Worm (Caenorhabditis elegans) whole organism, L1 larva: ENCODE measurements around the gene C33H5.1.

Experiments
- C16A3.4 ChIP-seq: fragments of 150-350 bp; optimal IDR thresholded peaks from 2 replicates; lab custom pipeline; 2014; ENCODE audit warnings: missing biosample characterization, missing genetic modification characterization
- F16B12.6 ChIP-seq: fragments of 150-350 bp; optimal IDR thresholded peaks from 2 replicates; lab custom pipeline; 2014; ENCODE audit warnings: missing biosample characterization, missing genetic modification characterization
- Y116A8C.19 ChIP-seq: sonication (generic microtip); optimal IDR thresholded peaks from 2 replicates; lab custom pipeline; 2016; ENCODE audit warnings: missing compliant biosample characterization, missing genetic modification characterization, borderline replicate concordance
- aha-1 ChIP-seq: fragments of 150-350 bp; optimal IDR thresholded peaks from 2 replicates; lab custom pipeline; 2014; ENCODE audit warnings: missing biosample characterization, missing genetic modification characterization
- aly-2 ChIP-seq: fragments of 150-350 bp; optimal IDR thresholded peaks from 2 replicates; lab custom pipeline; 2014; ENCODE audit warnings: missing biosample characterization, missing genetic modification characterization
- blmp-1 ChIP-seq: fragments of 150-350 bp; optimal IDR thresholded peaks from 2 replicates; lab custom pipeline; 2014; ENCODE audit warnings: missing biosample characterization, missing genetic modification characterization
- ceh-8 ChIP-seq: fragments of 200-800 bp; sonication (Bioruptor generic); optimal IDR thresholded peaks from 2 replicates; lab custom pipeline; 2018; ENCODE audit warnings: mild to moderate bottlenecking, missing genetic modification characterization, moderate library complexity, missing compliant biosample characterization
- ceh-82 ChIP-seq, 3 experiments: fragments of 150-350 bp in 1 of 3; sonication (generic microtip) in 2 of 3; optimal IDR thresholded peaks; 2 replicates each; lab custom pipeline; 2014 to 2017; ENCODE audit warnings: missing biosample characterization in 3 of 3, missing genetic modification characterization in 3 of 3
- ceh-88 ChIP-seq: fragments of 200-800 bp; sonication (Bioruptor generic); IDR thresholded peaks from 2 replicates; pipeline ENCODE4 v1.3.6; 2022; ENCODE audit warnings: missing genetic modification characterization, missing compliant biosample characterization
- ceh-90 ChIP-seq: sonication (generic microtip); optimal IDR thresholded peaks from 2 replicates; lab custom pipeline; 2016; ENCODE audit warnings: missing genetic modification characterization, missing compliant biosample characterization
- dpl-1 ChIP-seq, 3 experiments: fragments of 150-350 bp in 2 of 3; sonication (generic microtip) in 1 of 3; optimal IDR thresholded peaks; 2 replicates each; lab custom pipeline; 2014 to 2017; ENCODE audit warnings: missing biosample characterization in 3 of 3, missing genetic modification characterization in 3 of 3, missing genetic modification reagents in 3 of 3
- dsc-1 ChIP-seq: sonication (generic microtip); optimal IDR thresholded peaks from 2 replicates; lab custom pipeline; 2016; ENCODE audit warnings: mild to moderate bottlenecking, missing genetic modification characterization, missing compliant biosample characterization
- egl-13 ChIP-seq: sonication (generic microtip); optimal IDR thresholded peaks from 2 replicates; lab custom pipeline; 2016; ENCODE audit warnings: missing genotype, missing genetic modification reagents, missing genetic modification characterization, missing compliant biosample characterization
- fos-1 ChIP-seq: fragments of 150-350 bp; optimal IDR thresholded peaks from 2 replicates; lab custom pipeline; 2014; ENCODE audit warnings: missing biosample characterization, missing genetic modification characterization
- hlh-17 ChIP-seq: fragments of 200-800 bp; sonication (Bioruptor generic); optimal IDR thresholded peaks from 2 replicates; lab custom pipeline; 2018; ENCODE audit warnings: missing genetic modification characterization, mild to moderate bottlenecking, missing compliant biosample characterization, moderate library complexity, borderline replicate concordance
- hlh-4 ChIP-seq: sonication (generic microtip); optimal IDR thresholded peaks from 2 replicates; lab custom pipeline; 2016; ENCODE audit warnings: mild to moderate bottlenecking, missing genetic modification characterization, missing compliant biosample characterization
- isw-1 ChIP-seq: fragments of 200-800 bp; sonication (Bioruptor generic); IDR thresholded peaks from 2 replicates; pipeline ENCODE4 v1.3.6; 2022; ENCODE audit warnings: missing genetic modification characterization, missing compliant biosample characterization
- jun-1 ChIP-seq: fragments of 150-350 bp; optimal IDR thresholded peaks from 2 replicates; lab custom pipeline; 2014; ENCODE audit warnings: missing biosample characterization, missing genetic modification reagents, missing genetic modification characterization
- lin-13 ChIP-seq: fragments of 150-350 bp; optimal IDR thresholded peaks from 2 replicates; lab custom pipeline; 2014; ENCODE audit warnings: missing biosample characterization, missing genetic modification reagents, missing genetic modification characterization
- lin-35 ChIP-seq, 2 experiments: fragments of 150-350 bp; optimal IDR thresholded peaks; 2 replicates each; lab custom pipeline; 2014; ENCODE audit warnings: missing biosample characterization in 2 of 2, missing genetic modification characterization in 2 of 2, missing genetic modification reagents in 2 of 2
- lin-39 ChIP-seq: fragments of 150-350 bp; optimal IDR thresholded peaks from 2 replicates; lab custom pipeline; 2014; ENCODE audit warnings: missing biosample characterization, missing genetic modification reagents, missing genetic modification characterization
- lsy-2 ChIP-seq, 2 experiments: fragments of 150-350 bp; optimal IDR thresholded peaks; 2 replicates each; lab custom pipeline; 2014; ENCODE audit warnings: missing biosample characterization in 2 of 2, missing genetic modification characterization in 2 of 2
- mef-2 ChIP-seq: fragments of 150-350 bp; optimal IDR thresholded peaks from 2 replicates; lab custom pipeline; 2014; ENCODE audit warnings: missing biosample characterization, missing genetic modification characterization
- nhr-12 ChIP-seq: sonication (generic microtip); optimal IDR thresholded peaks from 2 replicates; lab custom pipeline; 2017; ENCODE audit warnings: missing biosample characterization, missing genetic modification characterization
- nhr-19 ChIP-seq: fragments of 200-800 bp; sonication (Bioruptor generic); conservative IDR thresholded peaks from 2 replicates; pipeline ENCODE4 v1.3.6; 2022; ENCODE audit warnings: missing genetic modification characterization, missing compliant biosample characterization
- nhr-20 ChIP-seq: sonication (generic microtip); optimal IDR thresholded peaks from 2 replicates; lab custom pipeline; 2016; ENCODE audit warnings: mild to moderate bottlenecking, missing genetic modification characterization, missing compliant biosample characterization
- nhr-237 ChIP-seq: fragments of 150-350 bp; optimal IDR thresholded peaks from 2 replicates; lab custom pipeline; 2014; ENCODE audit warnings: missing biosample characterization, missing genetic modification characterization
- nhr-47 ChIP-seq: sonication (generic microtip); optimal IDR thresholded peaks from 2 replicates; lab custom pipeline; 2016; ENCODE audit warnings: mild to moderate bottlenecking, missing genetic modification characterization, moderate library complexity, missing compliant biosample characterization
- nhr-77 ChIP-seq: fragments of 150-350 bp; optimal IDR thresholded peaks from 2 replicates; lab custom pipeline; 2014; ENCODE audit warnings: missing biosample characterization, missing genetic modification characterization
- nhr-84 ChIP-seq: sonication (generic microtip); optimal IDR thresholded peaks from 2 replicates; lab custom pipeline; 2017; ENCODE audit warnings: missing biosample characterization, missing genetic modification characterization
- nhr-85 ChIP-seq: sonication (generic microtip); peaks from one replicate; lab custom pipeline; 2016; ENCODE audit warnings: missing genetic modification characterization, inconsistent platforms, missing compliant biosample characterization
- rnt-1 ChIP-seq: sonication (generic microtip); optimal IDR thresholded peaks from 2 replicates; lab custom pipeline; 2016; ENCODE audit warnings: mild to moderate bottlenecking, missing genetic modification characterization, moderate library complexity, missing compliant biosample characterization
- snpc-4 ChIP-seq: fragments of 150-350 bp; optimal IDR thresholded peaks from 2 replicates; lab custom pipeline; 2014; ENCODE audit warnings: missing biosample characterization, missing genetic modification characterization
- snu-23 ChIP-seq: sonication (generic microtip); optimal IDR thresholded peaks from 2 replicates; lab custom pipeline; 2016; ENCODE audit warnings: missing genetic modification characterization, missing compliant biosample characterization
- sox-4 ChIP-seq: sonication (generic microtip); optimal IDR thresholded peaks from 2 replicates; lab custom pipeline; 2016; ENCODE audit warnings: missing genetic modification characterization, missing compliant biosample characterization
- tlp-1 ChIP-seq: fragments of 150-350 bp; optimal IDR thresholded peaks from 2 replicates; lab custom pipeline; 2014; ENCODE audit warnings: missing biosample characterization, missing genetic modification characterization
- unc-130 ChIP-seq: fragments of 150-350 bp; optimal IDR thresholded peaks from 2 replicates; lab custom pipeline; 2017; ENCODE audit warnings: missing biosample characterization, missing genetic modification characterization, inconsistent platforms
- unc-86 ChIP-seq: sonication (generic microtip); optimal IDR thresholded peaks from 2 replicates; lab custom pipeline; 2016; ENCODE audit warnings: missing genetic modification characterization, missing compliant biosample characterization
- unc-98 ChIP-seq: fragments of 200-800 bp; sonication (Bioruptor generic); IDR thresholded peaks from 2 replicates; pipeline ENCODE4 v1.3.6; 2022; ENCODE audit warnings: missing genetic modification characterization, missing compliant biosample characterization
- vab-15 ChIP-seq: sonication (generic microtip); optimal IDR thresholded peaks from 2 replicates; lab custom pipeline; 2017; ENCODE audit warnings: missing genotype, mild to moderate bottlenecking, missing genetic modification characterization, missing compliant biosample characterization
- zip-4 ChIP-seq: fragments of 200-800 bp; sonication (Bioruptor generic); optimal IDR thresholded peaks from 2 replicates; lab custom pipeline; 2018; ENCODE audit warnings: mild to moderate bottlenecking, missing genetic modification characterization, moderate library complexity, missing compliant biosample characterization
- ztf-4 ChIP-seq: fragments of 150-350 bp; optimal IDR thresholded peaks from 2 replicates; lab custom pipeline; 2014; ENCODE audit warnings: missing biosample characterization, missing genetic modification characterization

The C33H5.1 gene

DNA sequence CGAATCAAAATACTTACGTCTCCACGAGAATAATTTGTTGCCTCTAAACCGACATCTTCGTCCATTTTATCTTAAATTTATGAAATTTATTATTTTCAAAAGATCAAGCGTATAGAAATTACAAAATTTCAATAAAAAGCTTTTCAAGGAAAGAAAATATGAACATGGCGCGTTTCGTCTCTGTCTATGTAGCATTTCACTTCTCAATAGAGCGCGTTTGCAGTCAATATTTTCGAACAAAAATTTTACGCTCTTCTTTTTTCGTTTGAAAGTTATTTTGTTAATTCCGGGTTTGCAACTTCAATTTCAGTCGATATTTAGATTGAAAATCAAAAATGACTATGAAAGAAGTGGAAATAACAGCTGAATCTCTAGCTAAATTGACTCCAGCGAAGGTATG, 34.5 kb upstream of the C33H5.1 start, which contains the start of the genes hcf-1 and swd-2.2 (continued):
- no peak for TF ChIP-seq nhr-19 (GFP tag; lab: Robert Waterston, UW)
- no peak for TF ChIP-seq mef-2 (tag; lab: Kevin White, UChicago)
- no peak for TF ChIP-seq snpc-4
- peak; percentile 3 for TF ChIP-seq nhr-20
- no peak for TF ChIP-seq ceh-88
- no peak for TF ChIP-seq nhr-237
- peak; percentile 63 for TF ChIP-seq blmp-1
- TF ChIP-seq ceh-90 (tag; lab: Kevin White, UChicago), result no peak
- peak; percentile 47 to 73 for TF ChIP-seq lsy-2 (tag; optimal IDR thresholded peaks at IDR 0.05; lab: Kevin White, UChicago)
- no peak for TF ChIP-seq vab-15 (tag; lab: Kevin White, UChicago)
- TF ChIP-seq snu-23 (GFP tag; lab: Kevin White, UChicago), result peak; percentile 29
- TF ChIP-seq dpl-1 (GFP tag; optimal IDR thresholded peaks at IDR 0.05; lab: Kevin White, UChicago), result peak; percentile 41 to 77 (median 61)
- TF ChIP-seq sox-4, result no peak
- peak; percentile 14 for TF ChIP-seq nhr-47 (tag; lab: Kevin White, UChicago)
- no peak for TF ChIP-seq unc-130 (tag; lab: Kevin White, UChicago)
- no peak for TF ChIP-seq Y116A8C.19 (tag; lab: Kevin White, UChicago)
- TF ChIP-seq nhr-84, result no peak
- TF ChIP-seq isw-1 (GFP tag; lab: Robert Waterston, UW), result no peak
- TF ChIP-seq nhr-85 (tag; lab: Kevin White, UChicago), result peak; percentile 40
- TF ChIP-seq C16A3.4, result peak; percentile 61
- TF ChIP-seq hlh-4 (tag; lab: Kevin White, UChicago), result no peak
- no peak for TF ChIP-seq ztf-4 (tag; lab: Kevin White, UChicago)
- TF ChIP-seq aly-2, result no peak
- peak; percentile 21 for TF ChIP-seq F16B12.6 (tag; lab: Kevin White, UChicago)
- no peak for TF ChIP-seq rnt-1 (tag; lab: Kevin White, UChicago)
- no peak for TF ChIP-seq lin-13 (GFP tag; lab: Kevin White, UChicago)
- TF ChIP-seq fos-1 (tag; lab: Kevin White, UChicago), result no peak
- no peak for TF ChIP-seq dsc-1 (tag; lab: Kevin White, UChicago)
- peak; percentile 41 to 79 for TF ChIP-seq lin-35 (GFP tag; optimal IDR thresholded peaks at IDR 0.05; lab: Kevin White, UChicago)
- TF ChIP-seq zip-4 (GFP tag; lab: Kevin White, UChicago), result no peak
- no peak for TF ChIP-seq unc-86
- peak; percentile 27 for TF ChIP-seq nhr-77
- TF ChIP-seq ceh-82 (tag; optimal IDR thresholded peaks at IDR 0.05; lab: Kevin White, UChicago), result peak in 1 of 3 experiments; percentile 18
- TF ChIP-seq aha-1 (tag; lab: Kevin White, UChicago), result no peak
- TF ChIP-seq tlp-1 (tag; lab: Kevin White, UChicago), result no peak
- TF ChIP-seq hlh-17 (GFP tag; lab: Kevin White, UChicago), result no peak
- TF ChIP-seq unc-98, result no peak
- no peak for TF ChIP-seq ceh-8 (GFP tag; lab: Kevin White, UChicago)
- TF ChIP-seq nhr-12 (tag; lab: Kevin White, UChicago), result no peak
- no peak for TF ChIP-seq lin-39 (tag; lab: Kevin White, UChicago)

DNA sequence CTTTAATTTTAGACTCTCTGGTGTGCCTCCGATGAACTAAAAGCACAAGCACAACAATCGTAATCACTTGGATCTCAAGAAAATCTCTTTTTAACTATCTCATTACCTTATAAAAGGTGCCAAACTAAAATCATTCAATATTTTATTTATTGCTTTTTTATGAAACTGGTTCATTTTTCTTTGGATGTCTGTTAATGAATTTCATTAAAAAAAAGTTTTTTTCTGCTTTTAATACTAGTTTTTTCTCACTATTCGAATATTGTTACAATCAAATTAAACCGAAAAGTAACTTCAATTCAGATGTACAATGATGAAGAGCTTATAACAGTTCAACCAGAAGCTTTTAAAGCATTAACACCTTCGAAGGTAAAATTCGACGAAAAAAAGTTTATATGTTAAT, 33.0 kb upstream of the C33H5.1 start, which contains the start of gene swd-2.1:
Gene swd-2.1, plus strand, starts transcription at position 301 of the 400 bp plus-strand sequence.
- TF ChIP-seq ceh-90 (tag; lab: Kevin White, UChicago) (no peak), nhr-19 (GFP tag; lab: Robert Waterston, UW) (no peak), jun-1 (no peak), dsc-1 (tag; lab: Kevin White, UChicago) (no peak), ztf-4 (tag; lab: Kevin White, UChicago) (no peak)

DNA sequence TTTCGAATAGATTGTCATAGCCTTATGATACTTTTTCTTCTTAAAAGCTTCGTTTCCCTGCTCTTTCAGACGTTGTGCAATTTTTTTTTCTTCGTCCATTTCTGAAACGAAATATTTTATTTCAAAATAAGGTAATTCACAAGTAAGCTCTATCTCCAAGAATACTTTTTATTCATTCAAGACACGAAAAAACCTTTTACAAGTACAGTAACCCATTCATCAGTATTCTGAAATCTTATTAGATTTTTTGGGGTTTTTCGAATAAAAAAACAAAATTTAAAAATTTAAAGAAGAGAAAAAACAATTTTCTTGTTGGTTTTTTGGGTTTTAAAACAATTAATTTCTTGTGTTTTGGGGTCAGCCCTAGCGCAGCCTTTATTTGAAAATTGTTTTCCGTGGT, 29.8 kb upstream of the C33H5.1 start, which contains the start of gene rpap-3:
Gene rpap-3, minus strand, starts transcription at position 101 of the 400 bp plus-strand sequence.
- TF ChIP-seq egl-13 (tag; lab: Kevin White, UChicago) (no peak), dpl-1 (GFP tag; optimal IDR thresholded peaks at IDR 0.05; lab: Kevin White, UChicago) (no peak)
